Fruit fly (Drosophila melanogaster): ENCODE measurements around the gene CG10864.

The CG10864 gene

DNA sequence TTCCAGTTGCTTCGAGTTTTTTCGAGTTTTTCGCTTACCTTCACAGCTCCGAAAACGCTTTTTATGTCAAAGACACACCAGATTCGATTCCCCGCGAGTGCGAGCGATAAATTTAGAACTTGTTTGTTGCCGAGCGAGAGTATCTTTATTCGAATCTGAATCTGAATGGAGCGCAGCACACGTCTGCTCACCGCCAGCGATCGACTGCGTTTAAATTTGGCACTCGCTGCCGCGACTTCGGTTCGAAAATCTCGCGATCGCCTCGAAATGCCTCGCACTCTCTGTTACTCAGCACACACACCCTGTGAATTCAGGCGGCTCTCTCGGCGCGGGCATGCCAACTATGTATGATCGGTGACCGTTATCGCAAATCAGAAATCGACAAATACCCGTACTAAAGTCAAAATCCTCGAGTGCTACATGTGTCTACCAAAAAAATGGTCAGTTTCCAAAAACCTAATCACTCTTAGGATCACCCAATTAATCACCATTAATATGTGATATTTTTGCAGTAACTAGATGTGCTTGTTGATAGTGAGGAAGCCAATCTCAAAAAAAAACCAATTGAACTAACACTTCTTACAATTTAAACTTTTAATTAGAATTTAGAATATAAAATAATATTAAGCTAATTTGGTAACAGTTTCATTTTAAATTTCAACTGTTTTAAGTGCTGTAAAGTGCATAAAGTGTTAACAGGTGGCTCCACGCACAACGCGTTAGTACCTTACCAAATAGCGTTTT, 12.3 kb downstream of the CG10864 start, which contains the start of gene Vha100-2 (continued):
- TF ChIP-seq cad (GFP tag; optimal IDR thresholded peaks at IDR 0.05): no peak
- TF ChIP-seq CG16813 (GFP tag; IDR thresholded peaks at IDR 0.05; ENCODE audit: partially characterized antibody): no peak
- TF ChIP-seq Vsx1 (GFP tag; optimal IDR thresholded peaks at IDR 0.05): peak; percentile 98
- no peak for TF ChIP-seq dan (GFP tag; IDR thresholded peaks at IDR 0.05)
- peak; percentile 50 for TF ChIP-seq Nf-YC (tag; optimal IDR thresholded peaks at IDR 0.05)
- TF ChIP-seq abd-A (tag; optimal IDR thresholded peaks at IDR 0.05): peak; percentile 39
- peak; percentile 26 for TF ChIP-seq CG3281 (GFP tag; optimal IDR thresholded peaks at IDR 0.05)
- no peak for TF ChIP-seq CG18764 (GFP tag; optimal IDR thresholded peaks at IDR 0.05)
- TF ChIP-seq br (optimal IDR thresholded peaks at IDR 0.05): no peak
- TF ChIP-seq ase (GFP tag; IDR thresholded peaks at IDR 0.05): no peak; the same call in 2 of the 3 replicates
- TF ChIP-seq CG3065 (GFP tag; optimal IDR thresholded peaks at IDR 0.05): no peak
- TF ChIP-seq sqz (GFP tag; optimal IDR thresholded peaks at IDR 0.05): peak; percentile 26
- no peak for TF ChIP-seq Bdp1 (GFP tag; optimal IDR thresholded peaks at IDR 0.05)

DNA sequence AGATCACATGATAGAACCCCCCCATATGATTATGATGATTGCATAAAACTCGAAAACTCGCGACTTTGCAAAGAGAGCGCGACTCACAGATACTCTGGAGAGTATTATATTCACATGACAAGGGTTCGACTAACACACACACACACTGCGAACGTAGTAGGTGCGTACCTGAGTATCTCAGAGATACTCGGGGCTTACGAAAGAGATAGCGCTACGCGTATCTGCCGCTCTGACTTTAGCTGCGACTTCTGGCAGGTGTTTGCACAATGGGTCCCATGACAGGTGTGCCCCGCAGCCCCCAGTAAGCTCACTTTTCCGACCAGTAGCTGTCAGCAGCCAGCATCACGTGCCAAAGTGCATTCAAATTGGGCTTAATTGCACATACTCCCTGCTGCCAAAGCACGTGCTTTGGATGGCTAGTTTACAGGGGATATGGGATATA, 12.9 kb downstream of the CG10864 start:
- TF ChIP-seq Trl (optimal IDR thresholded peaks at IDR 0.05) (peak; percentile 54 to 65), Trl (GFP tag; optimal IDR thresholded peaks at IDR 0.05) (no peak), CG6689 (GFP tag; IDR thresholded peaks at IDR 0.05) (no peak), cwo (GFP tag; optimal IDR thresholded peaks at IDR 0.05) (peak; percentile 86), tll (GFP tag; optimal IDR thresholded peaks at IDR 0.05) (peak in 1 of 2 experiments; percentile 33), Pdp1 (GFP tag; optimal IDR thresholded peaks at IDR 0.05) (peak in 1 of 2 experiments; percentile 73), Atf-2 (GFP tag; optimal IDR thresholded peaks at IDR 0.05) (no peak), chinmo (GFP tag; IDR thresholded peaks at IDR 0.05; ENCODE audit: partially characterized antibody) (peak; percentile 81; the same call in 2 of the 4 replicates), CG1832 (GFP tag; optimal IDR thresholded peaks at IDR 0.05) (peak; percentile 44), vvl (GFP tag; IDR thresholded peaks at IDR 0.05) (peak; percentile 33; the same call in 1 of the 2 replicates), CG4424 (GFP tag; optimal IDR thresholded peaks at IDR 0.05) (no peak), CG18262 (tag; optimal IDR thresholded peaks at IDR 0.05) (no peak), sug (tag; optimal IDR thresholded peaks at IDR 0.05) (peak; percentile 21), crol (GFP tag; IDR thresholded peaks at IDR 0.05) (peak; percentile 47; the same call in 1 of the 2 replicates), cg (GFP tag; optimal IDR thresholded peaks at IDR 0.05) (peak; percentile 66), Hey (tag; optimal IDR thresholded peaks at IDR 0.05) (no peak), crp (GFP tag; optimal IDR thresholded peaks at IDR 0.05) (no peak), CG8290 (GFP tag; optimal IDR thresholded peaks at IDR 0.05) (no peak), CG8290 (tag; optimal IDR thresholded peaks at IDR 0.05) (peak in 1 of 2 experiments; percentile 13), Dek (tag; optimal IDR thresholded peaks at IDR 0.05) (no peak), CG6791 (GFP tag; IDR thresholded peaks at IDR 0.05; ENCODE audit: partially characterized antibody) (0 out of 3 replicates have a peak, but pooled peaks have one; percentile 14), CG15696 (tag; optimal IDR thresholded peaks at IDR 0.05) (no peak), Kr (GFP tag; optimal IDR thresholded peaks at IDR 0.05) (no peak), GATAe (GFP tag; conservative IDR thresholded peaks at IDR 0.05) (0 out of 2 replicates have a peak, but pooled peaks have one; percentile 9), CG12769 (tag; optimal IDR thresholded peaks at IDR 0.05) (peak; percentile 9), CG2875 (GFP tag; optimal IDR thresholded peaks at IDR 0.05) (no peak), unc-4 (GFP tag; IDR thresholded peaks at IDR 0.05; ENCODE audit: partially characterized antibody) (0 out of 2 replicates have a peak, but pooled peaks have one; percentile 12), Rfx (GFP tag; IDR thresholded peaks at IDR 0.05) (peak; percentile 5; the same call in 1 of the 2 replicates)

All from whole organism, embryonic.